Worm (Caenorhabditis elegans) whole organism, mixed stage, embryonic: ENCODE measurements around the gene C11H1.9.

Experiments
- M03D4.4 ChIP-seq: sonication (generic microtip); optimal IDR thresholded peaks from 2 replicates; lab custom pipeline; 2017; ENCODE audit warnings: mild to moderate bottlenecking, missing genetic modification characterization, missing compliant biosample characterization
- bed-3 ChIP-seq: fragments of 200-800 bp; sonication (Bioruptor generic); optimal IDR thresholded peaks from 3 replicates; lab custom pipeline; 2018; ENCODE audit warnings: mild to moderate bottlenecking, missing genetic modification characterization, moderate library complexity, missing compliant biosample characterization
- blmp-1 ChIP-seq: fragments of 150-350 bp; optimal IDR thresholded peaks from 2 replicates; lab custom pipeline; 2014; ENCODE audit warnings: missing biosample characterization, missing genetic modification characterization
- ceh-39 ChIP-seq: fragments of 150-350 bp; optimal IDR thresholded peaks from 2 replicates; lab custom pipeline; 2014; ENCODE audit warnings: missing biosample characterization, missing genetic modification characterization
- ceh-43 ChIP-seq: fragments of 200-800 bp; sonication (Bioruptor generic); optimal IDR thresholded peaks from 2 replicates; lab custom pipeline; 2018; ENCODE audit warnings: mild to moderate bottlenecking, missing genetic modification characterization, moderate library complexity, missing compliant biosample characterization
- ceh-83 ChIP-seq: fragments of 200-800 bp; sonication (Bioruptor generic); optimal IDR thresholded peaks from 2 replicates; lab custom pipeline; 2018; ENCODE audit warnings: mild to moderate bottlenecking, missing genetic modification characterization, missing compliant biosample characterization
- ces-1 ChIP-seq: fragments of 150-350 bp; optimal IDR thresholded peaks from 2 replicates; lab custom pipeline; 2014; ENCODE audit warnings: missing biosample characterization, missing genetic modification reagents, missing genetic modification characterization
- cnd-1 ChIP-seq: fragments of 200-800 bp; sonication (Bioruptor generic); optimal IDR thresholded peaks from 2 replicates; lab custom pipeline; 2018; ENCODE audit warnings: mild to moderate bottlenecking, missing genetic modification characterization, missing compliant biosample characterization
- drap-1 ChIP-seq: fragments of 200-800 bp; sonication (Bioruptor generic); optimal IDR thresholded peaks from 3 replicates; lab custom pipeline; 2018; ENCODE audit warnings: mild to moderate bottlenecking, missing genetic modification characterization, missing compliant biosample characterization
- elt-1 ChIP-seq: sonication (generic microtip); optimal IDR thresholded peaks from 2 replicates; lab custom pipeline; 2017; ENCODE audit warnings: missing genetic modification characterization, mild to moderate bottlenecking, missing compliant biosample characterization, antibody characterized with exemption, moderate library complexity, borderline replicate concordance; ENCODE audit not compliant: insufficient read depth
- elt-3 ChIP-seq: fragments of 150-350 bp; optimal IDR thresholded peaks from 2 replicates; lab custom pipeline; 2014; ENCODE audit warnings: missing biosample characterization, missing genetic modification characterization
- flh-1 ChIP-seq: fragments of 200-800 bp; sonication (Bioruptor generic); optimal IDR thresholded peaks from 2 replicates; lab custom pipeline; 2018; ENCODE audit warnings: mild to moderate bottlenecking, missing genetic modification characterization, moderate library complexity, missing compliant biosample characterization
- ham-2 ChIP-seq: fragments of 200-800 bp; sonication (Bioruptor generic); optimal IDR thresholded peaks from 2 replicates; lab custom pipeline; 2018; ENCODE audit warnings: mild to moderate bottlenecking, missing genetic modification characterization, missing compliant biosample characterization
- hlh-1 ChIP-seq: fragments of 150-350 bp; optimal IDR thresholded peaks from 2 replicates; lab custom pipeline; 2014; ENCODE audit warnings: missing biosample characterization, missing genetic modification reagents, missing genetic modification characterization
- lin-13 ChIP-seq: fragments of 150-350 bp; optimal IDR thresholded peaks from 2 replicates; lab custom pipeline; 2014; ENCODE audit warnings: missing biosample characterization, missing genetic modification characterization
- lin-32 ChIP-seq: fragments of 200-800 bp; sonication (Bioruptor generic); optimal IDR thresholded peaks from 2 replicates; lab custom pipeline; 2018; ENCODE audit warnings: mild to moderate bottlenecking, missing genetic modification characterization, missing compliant biosample characterization
- lsy-2 ChIP-seq: fragments of 150-350 bp; optimal IDR thresholded peaks from 2 replicates; lab custom pipeline; 2014; ENCODE audit warnings: missing biosample characterization, missing genetic modification characterization
- mab-5 ChIP-seq: fragments of 150-350 bp; optimal IDR thresholded peaks from 2 replicates; lab custom pipeline; 2014; ENCODE audit warnings: missing biosample characterization, missing genetic modification characterization
- mep-1 ChIP-seq: fragments of 150-350 bp; optimal IDR thresholded peaks from 2 replicates; lab custom pipeline; 2017; ENCODE audit warnings: missing biosample characterization, missing genetic modification reagents, missing genetic modification characterization, inconsistent platforms
- mls-2 ChIP-seq: sonication (generic microtip); optimal IDR thresholded peaks from 2 replicates; lab custom pipeline; 2016; ENCODE audit warnings: mild to moderate bottlenecking, missing genetic modification characterization, moderate library complexity, missing compliant biosample characterization
- nhr-12 ChIP-seq: fragments of 150-350 bp; optimal IDR thresholded peaks from 2 replicates; lab custom pipeline; 2014; ENCODE audit warnings: missing biosample characterization, missing genetic modification characterization
- nhr-2 ChIP-seq: fragments of 150-350 bp; optimal IDR thresholded peaks from 2 replicates; lab custom pipeline; 2014; ENCODE audit warnings: missing biosample characterization, missing genetic modification characterization
- nhr-237 ChIP-seq: fragments of 150-350 bp; optimal IDR thresholded peaks from 2 replicates; lab custom pipeline; 2014; ENCODE audit warnings: missing biosample characterization, missing genetic modification characterization
- nhr-28 ChIP-seq: fragments of 150-350 bp; optimal IDR thresholded peaks from 2 replicates; lab custom pipeline; 2014; ENCODE audit warnings: missing biosample characterization, missing genetic modification characterization
- nhr-76 ChIP-seq: sonication (generic microtip); optimal IDR thresholded peaks from 2 replicates; lab custom pipeline; 2017; ENCODE audit warnings: missing biosample characterization, missing genetic modification characterization
- pha-4 ChIP-seq: fragments of 150-350 bp; optimal IDR thresholded peaks from 2 replicates; lab custom pipeline; 2018; ENCODE audit warnings: missing biosample characterization, missing genetic modification reagents, missing genetic modification characterization
- sem-2 ChIP-seq: fragments of 200-800 bp; sonication (Bioruptor generic); optimal IDR thresholded peaks from 2 replicates; lab custom pipeline; 2018; ENCODE audit warnings: mild to moderate bottlenecking, missing genetic modification characterization, missing compliant biosample characterization
- snpc-4 ChIP-seq: fragments of 150-350 bp; optimal IDR thresholded peaks from 2 replicates; lab custom pipeline; 2014; ENCODE audit warnings: missing biosample characterization, missing genetic modification characterization
- sptf-1 ChIP-seq: sonication (generic microtip); optimal IDR thresholded peaks from 2 replicates; lab custom pipeline; 2017; ENCODE audit warnings: mild to moderate bottlenecking, missing genetic modification characterization, moderate library complexity, missing compliant biosample characterization
- tbx-8 ChIP-seq: fragments of 200-800 bp; sonication (Bioruptor generic); optimal IDR thresholded peaks from 2 replicates; lab custom pipeline; 2018; ENCODE audit warnings: mild to moderate bottlenecking, missing genetic modification characterization, moderate library complexity, missing compliant biosample characterization
- unc-120 ChIP-seq: sonication (generic microtip); optimal IDR thresholded peaks from 2 replicates; lab custom pipeline; 2017; ENCODE audit warnings: missing genetic modification characterization, missing compliant biosample characterization; ENCODE audit not compliant: poor library complexity, severe bottlenecking
- unc-39 ChIP-seq: fragments of 150-350 bp; optimal IDR thresholded peaks from 2 replicates; lab custom pipeline; 2014; ENCODE audit warnings: missing biosample characterization, missing genetic modification characterization
- unc-62 ChIP-seq: fragments of 150-350 bp; optimal IDR thresholded peaks from 2 replicates; lab custom pipeline; 2014; ENCODE audit warnings: missing biosample characterization, missing genetic modification reagents, missing genetic modification characterization
- zip-8 ChIP-seq: fragments of 150-350 bp; optimal IDR thresholded peaks from 2 replicates; lab custom pipeline; 2014; ENCODE audit warnings: missing biosample characterization, missing genetic modification characterization
- ztf-11 ChIP-seq: fragments of 150-350 bp; optimal IDR thresholded peaks from 2 replicates; lab custom pipeline; 2014; ENCODE audit warnings: missing biosample characterization, missing genetic modification characterization

Gene C11H1.9

ce11 chrX:14309656-14310055 lies 10.5 kb downstream of the C11H1.9 start:
- no peak for TF ChIP-seq ztf-11
- no peak for TF ChIP-seq ces-1 (GFP tag; lab: Kevin White, UChicago)
- TF ChIP-seq lsy-2 (tag; lab: Kevin White, UChicago) = no peak
- no peak for TF ChIP-seq snpc-4 (tag; lab: Kevin White, UChicago)
- no peak for TF ChIP-seq lin-32 (GFP tag; lab: Kevin White, UChicago)
- no peak for TF ChIP-seq nhr-12 (tag; lab: Kevin White, UChicago)
- TF ChIP-seq elt-1 = no peak

ce11 chrX:14307667-14308066 lies 12.5 kb downstream of the C11H1.9 start, which contains the start of gene gphr-2:
gphr-2 (minus strand) TSS chrX:14307767.
- TF ChIP-seq ces-1 (GFP tag; lab: Kevin White, UChicago) (no peak), zip-8 (no peak), elt-3 (tag; lab: Kevin White, UChicago) (no peak), M03D4.4 (no peak), ham-2 (GFP tag; lab: Kevin White, UChicago) (no peak), elt-1 (no peak), lin-32 (GFP tag; lab: Kevin White, UChicago) (no peak), ceh-43 (GFP tag; lab: Kevin White, UChicago) (no peak), nhr-237 (no peak), mab-5 (tag; lab: Kevin White, UChicago) (no peak), unc-39 (tag; lab: Kevin White, UChicago) (no peak), nhr-76 (no peak), snpc-4 (tag; lab: Kevin White, UChicago) (no peak), nhr-12 (tag; lab: Kevin White, UChicago) (no peak), cnd-1 (tag; lab: Kevin White, UChicago) (no peak), nhr-2 (tag; lab: Kevin White, UChicago) (no peak)

ce11 chrX:14303078-14303477 lies 17.1 kb downstream of the C11H1.9 start, which contains the start of gene C11H1.5:
C11H1.5 (minus strand) TSS chrX:14303178.
- TF ChIP-seq elt-3 (tag; lab: Kevin White, UChicago) (no peak), blmp-1 (no peak), ceh-43 (GFP tag; lab: Kevin White, UChicago) (no peak), mls-2 (tag; lab: Kevin White, UChicago) (no peak), nhr-76 (no peak), cnd-1 (tag; lab: Kevin White, UChicago) (no peak), sem-2 (no peak), unc-62 (GFP tag; lab: Kevin White, UChicago) (no peak), ces-1 (GFP tag; lab: Kevin White, UChicago) (no peak), mep-1 (no peak)

- TF ChIP-seq ces-1 (GFP tag; lab: Kevin White, UChicago) (peak; percentile 76), elt-3 (tag; lab: Kevin White, UChicago) (no peak), hlh-1 (tag; lab: Kevin White, UChicago) (peak; percentile 57), ham-2 (GFP tag; lab: Kevin White, UChicago) (peak; percentile 6), nhr-2 (tag; lab: Kevin White, UChicago) (no peak), bed-3 (no peak), unc-120 (tag; lab: Kevin White, UChicago) (peak; percentile 70), blmp-1 (no peak), ztf-11 (no peak), nhr-28 (no peak), tbx-8 (GFP tag; lab: Kevin White, UChicago) (no peak), lsy-2 (tag; lab: Kevin White, UChicago) (peak; percentile 54), mls-2 (tag; lab: Kevin White, UChicago) (peak; percentile 81), nhr-76 (no peak), cnd-1 (tag; lab: Kevin White, UChicago) (peak; percentile 62), nhr-237 (peak; percentile 22), ceh-83 (no peak), elt-1 (no peak), nhr-12 (tag; lab: Kevin White, UChicago) (no peak), sem-2 (no peak), mep-1 (peak; percentile 38), ceh-43 (GFP tag; lab: Kevin White, UChicago) (peak; percentile 20), unc-39 (tag; lab: Kevin White, UChicago) (no peak), M03D4.4 (no peak), zip-8 (no peak), drap-1 (GFP tag; lab: Kevin White, UChicago) (peak; percentile 67), mab-5 (tag; lab: Kevin White, UChicago) (no peak), sptf-1 (tag; lab: Kevin White, UChicago) (peak; percentile 22), snpc-4 (tag; lab: Kevin White, UChicago) (no peak), ceh-39 (tag; lab: Kevin White, UChicago) (peak; percentile 99), unc-62 (GFP tag; lab: Kevin White, UChicago) (peak; percentile 56), flh-1 (GFP tag; lab: Kevin White, UChicago) (no peak), lin-13 (tag; lab: Kevin White, UChicago) (peak; percentile 45), lin-32 (GFP tag; lab: Kevin White, UChicago) (no peak), pha-4 (tag; lab: Kevin White, UChicago) (peak; percentile 37)
Observed at ce11 chrX:14297209-14297608, 23.0 kb downstream of the C11H1.9 start.
